Worm (Caenorhabditis elegans) whole organism, early embryonic: ENCODE data around the gene ZK856.4.

ENCODE experiments used
- aly-1 ChIP-seq: sonication (generic microtip); optimal IDR thresholded peaks from 2 replicates; lab custom pipeline; 2016; ENCODE audit warnings: missing genetic modification characterization, missing compliant biosample characterization
- ama-1 ChIP-seq: fragments of 150-350 bp; optimal IDR thresholded peaks from 2 replicates; lab custom pipeline; 2014
- ceh-13 ChIP-seq: fragments of 200-800 bp; sonication (Bioruptor generic); optimal IDR thresholded peaks from 2 replicates; lab custom pipeline; 2018; ENCODE audit warnings: mild to moderate bottlenecking, missing genetic modification characterization, missing compliant biosample characterization
- ceh-36 ChIP-seq: sonication (generic microtip); optimal IDR thresholded peaks from 2 replicates; lab custom pipeline; 2016; ENCODE audit warnings: missing genetic modification characterization, inconsistent platforms, missing compliant biosample characterization
- ets-7 ChIP-seq: sonication (generic microtip); optimal IDR thresholded peaks from 2 replicates; lab custom pipeline; 2016; ENCODE audit warnings: missing genotype, missing genetic modification characterization, missing compliant biosample characterization
- flt-1 ChIP-seq: fragments of 200-800 bp; sonication (Bioruptor generic); IDR thresholded peaks from 2 replicates; pipeline ENCODE4 v1.3.6; 2022; ENCODE audit warnings: missing genetic modification characterization, missing compliant biosample characterization
- hmbx-1 ChIP-seq: sonication (generic microtip); optimal IDR thresholded peaks from 2 replicates; lab custom pipeline; 2016; ENCODE audit warnings: mild to moderate bottlenecking, missing genetic modification characterization, missing compliant biosample characterization
- pes-1 ChIP-seq: fragments of 200-800 bp; sonication (Bioruptor generic); IDR thresholded peaks from 2 replicates; pipeline ENCODE4 v1.3.6; 2022; ENCODE audit warnings: missing genetic modification reagents, missing genetic modification characterization, missing compliant biosample characterization
- scrt-1 ChIP-seq: fragments of 200-800 bp; sonication (Bioruptor generic); IDR thresholded peaks from 2 replicates; pipeline ENCODE4 v1.3.6; 2022; ENCODE audit warnings: missing genetic modification characterization, missing compliant biosample characterization
- sea-1 ChIP-seq: fragments of 200-800 bp; sonication (Bioruptor generic); conservative IDR thresholded peaks from 2 replicates; pipeline ENCODE4 v1.3.6; 2022; ENCODE audit warnings: missing genetic modification characterization, missing compliant biosample characterization
- tbx-11 ChIP-seq: fragments of 200-800 bp; sonication (Bioruptor generic); IDR thresholded peaks from 2 replicates; pipeline ENCODE4 v1.3.6; 2022; ENCODE audit warnings: missing genetic modification characterization, missing compliant biosample characterization
- tbx-37 ChIP-seq: fragments of 200-800 bp; sonication (Bioruptor generic); conservative IDR thresholded peaks from 2 replicates; pipeline ENCODE4 v1.3.6; 2022; ENCODE audit warnings: missing genetic modification reagents, missing genetic modification characterization, missing compliant biosample characterization
- tra-4 ChIP-seq: sonication (generic microtip); optimal IDR thresholded peaks from 2 replicates; lab custom pipeline; 2017; ENCODE audit warnings: missing genetic modification characterization, missing compliant biosample characterization

ce11 chrV:10152278-10152677 lies 30.8 kb upstream of the ZK856.4 start, which contains the start of gene srsx-28:
- TF ChIP-seq ama-1 (lab: Kevin White, UChicago) = no peak
- TF ChIP-seq ceh-36 (tag; lab: Kevin White, UChicago) = no peak
- no peak for TF ChIP-seq pes-1 (GFP tag; lab: Robert Waterston, UW)
- no peak for TF ChIP-seq ceh-13 (GFP tag; lab: Kevin White, UChicago)
- no peak for TF ChIP-seq tbx-11 (GFP tag; lab: Robert Waterston, UW)
- TF ChIP-seq hmbx-1 (tag; lab: Kevin White, UChicago) = no peak
- no peak for TF ChIP-seq sea-1 (GFP tag; lab: Robert Waterston, UW)
- no peak for TF ChIP-seq tra-4 (tag; lab: Kevin White, UChicago)
- no peak for TF ChIP-seq scrt-1 (GFP tag; lab: Robert Waterston, UW)
- TF ChIP-seq tbx-37 (GFP tag; lab: Robert Waterston, UW) = no peak
- TF ChIP-seq flt-1 = no peak
- TF ChIP-seq ets-7 (tag; lab: Kevin White, UChicago) = no peak
- TF ChIP-seq aly-1 (tag; lab: Kevin White, UChicago) = no peak
